Worm (Caenorhabditis elegans): Measurements from ENCODE around the gene C04E12.2.
A peak's percentile ranks its signal among the peaks of the same experiment; 100 is the strongest.

The C04E12.2 gene

DNA sequence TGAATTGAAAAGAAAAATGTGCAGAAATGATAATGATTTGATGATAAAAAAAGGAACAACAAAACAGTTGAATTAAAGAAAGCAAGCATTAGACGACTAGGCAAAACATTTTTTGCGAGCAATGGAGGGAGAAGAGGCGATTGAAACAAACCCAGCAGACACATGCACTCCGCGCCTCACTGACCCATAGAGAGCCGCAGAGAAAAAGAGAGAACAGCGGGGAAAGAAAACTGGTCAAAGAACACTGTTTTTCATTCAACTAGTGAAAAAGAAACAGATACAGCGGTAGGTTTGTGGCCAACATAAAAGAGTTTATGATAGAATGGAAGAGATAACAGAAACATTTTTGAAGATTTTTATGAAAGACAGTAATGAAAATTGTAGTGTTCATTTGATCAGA, 20.4 kb downstream of the C04E12.2 start:
- TF ChIP-seq ceh-28 (tag; optimal IDR thresholded peaks at IDR 0.05) (peak; percentile 36), jun-1 (tag; optimal IDR thresholded peaks at IDR 0.05) (peak; percentile 17), pqm-1 (tag; optimal IDR thresholded peaks at IDR 0.05) (peak; percentile 62), fos-1 (tag; optimal IDR thresholded peaks at IDR 0.05) (no peak), ceh-82 (tag; optimal IDR thresholded peaks at IDR 0.05) (no peak), elt-2 (tag; optimal IDR thresholded peaks at IDR 0.05) (peak; percentile 64), nhr-237 (tag; optimal IDR thresholded peaks at IDR 0.05) (no peak), tbx-2 (tag; optimal IDR thresholded peaks at IDR 0.05) (no peak), nhr-25 (tag; optimal IDR thresholded peaks at IDR 0.05) (no peak), nhr-23 (tag; optimal IDR thresholded peaks at IDR 0.05) (peak; percentile 31), fkh-10 (GFP tag; optimal IDR thresholded peaks at IDR 0.05) (no peak), mml-1 (tag; optimal IDR thresholded peaks at IDR 0.05) (no peak), nhr-43 (tag; optimal IDR thresholded peaks at IDR 0.05; ENCODE audit: poor library complexity, severe bottlenecking) (no peak), lin-39 (tag; optimal IDR thresholded peaks at IDR 0.05) (peak; percentile 3)

ce11 chrV:3391005-3391404, 23.1 kb downstream of the C04E12.2 start:
- TF ChIP-seq ceh-16 (tag; optimal IDR thresholded peaks at IDR 0.05) (no peak), lsy-12 (tag; optimal IDR thresholded peaks at IDR 0.05) (peak; percentile 28), eor-1 (tag; optimal IDR thresholded peaks at IDR 0.05) (no peak), jun-1 (tag; optimal IDR thresholded peaks at IDR 0.05) (peak; percentile 82), ZK546.5 (tag; optimal IDR thresholded peaks at IDR 0.05) (no peak), ztf-11 (tag; optimal IDR thresholded peaks at IDR 0.05) (no peak), nhr-25 (tag; optimal IDR thresholded peaks at IDR 0.05) (peak; percentile 98), skn-1 (tag; optimal IDR thresholded peaks at IDR 0.05) (no peak), fos-1 (tag; optimal IDR thresholded peaks at IDR 0.05) (no peak), pha-4 (tag; optimal IDR thresholded peaks at IDR 0.05) (no peak), aly-2 (tag; optimal IDR thresholded peaks at IDR 0.05) (no peak), pqm-1 (tag; optimal IDR thresholded peaks at IDR 0.05) (no peak), lin-39 (tag; optimal IDR thresholded peaks at IDR 0.05) (peak; percentile 43), fkh-10 (GFP tag; optimal IDR thresholded peaks at IDR 0.05) (no peak), unc-39 (tag; optimal IDR thresholded peaks at IDR 0.05) (no peak), nhr-11 (tag; optimal IDR thresholded peaks at IDR 0.05) (peak; percentile 66), nhr-76 (tag; optimal IDR thresholded peaks at IDR 0.05) (peak; percentile 29), nhr-43 (tag; optimal IDR thresholded peaks at IDR 0.05; ENCODE audit: poor library complexity, severe bottlenecking) (peak; percentile 94), unc-62 (GFP tag; optimal IDR thresholded peaks at IDR 0.05) (peak; percentile 26), tbx-2 (tag; optimal IDR thresholded peaks at IDR 0.05) (peak; percentile 61), hmg-11 (tag; optimal IDR thresholded peaks at IDR 0.05) (peak; percentile 21), nhr-12 (tag; optimal IDR thresholded peaks at IDR 0.05) (no peak), daf-12 (tag; optimal IDR thresholded peaks at IDR 0.05) (no peak), R02D3.7 (tag; optimal IDR thresholded peaks at IDR 0.05) (peak; percentile 13), mdl-1 (tag; optimal IDR thresholded peaks at IDR 0.05) (peak; percentile 57), lin-15B (tag; optimal IDR thresholded peaks at IDR 0.05) (peak; percentile 67), fkh-2 (tag; optimal IDR thresholded peaks at IDR 0.05) (no peak), nhr-23 (tag; optimal IDR thresholded peaks at IDR 0.05) (peak; percentile 95), ceh-9 (tag; optimal IDR thresholded peaks at IDR 0.05) (no peak), egl-5 (tag; optimal IDR thresholded peaks at IDR 0.05) (peak; percentile 73), ceh-28 (tag; optimal IDR thresholded peaks at IDR 0.05) (peak; percentile 31), snpc-4 (tag; optimal IDR thresholded peaks at IDR 0.05) (peak; percentile 69), nfya-1 (tag; optimal IDR thresholded peaks at IDR 0.05; ENCODE audit: insufficient read depth) (peak; percentile 85), elt-2 (tag; optimal IDR thresholded peaks at IDR 0.05) (peak; percentile 52), sea-2 (GFP tag; optimal IDR thresholded peaks at IDR 0.05) (no peak), nhr-77 (tag; optimal IDR thresholded peaks at IDR 0.05) (no peak), elt-1 (tag; optimal IDR thresholded peaks at IDR 0.05) (peak; percentile 64), nhr-67 (tag; optimal IDR thresholded peaks at IDR 0.05) (no peak), nhr-237 (tag; optimal IDR thresholded peaks at IDR 0.05) (no peak), egl-27 (tag; optimal IDR thresholded peaks at IDR 0.05) (no peak), ceh-82 (tag; optimal IDR thresholded peaks at IDR 0.05) (no peak)

Measured in whole organism, L3 larva.